Worm (Caenorhabditis elegans) whole organism, L4/young adult: ENCODE data around the gene nprl-2.

Experiments used
- W03F9.2 ChIP-seq: fragments of 150-350 bp; optimal IDR thresholded peaks from 2 replicates; lab custom pipeline; 2014; ENCODE audit warnings: missing biosample characterization, missing genetic modification characterization
- dao-5 ChIP-seq: sonication (generic microtip); optimal IDR thresholded peaks from 2 replicates; lab custom pipeline; 2016; ENCODE audit warnings: missing genotype, missing genetic modification characterization, moderate library complexity, missing compliant biosample characterization
- him-1 ChIP-seq: sonication (generic microtip); optimal IDR thresholded peaks from 2 replicates; lab custom pipeline; 2016; ENCODE audit warnings: missing genotype, missing genetic modification reagents, missing genetic modification characterization, missing compliant biosample characterization

ce11 chrIV:7508850-7509249 is 47.8 kb upstream of the nprl-2 start:
- TF ChIP-seq him-1 (tag; lab: Kevin White, UChicago) (no peak), W03F9.2 (no peak), dao-5 (tag; lab: Kevin White, UChicago) (no peak)
